Worm (Caenorhabditis elegans) whole organism, L4/young adult: ENCODE results near the gene syx-2.
"Not testable (repeated sequence)": the region's sequence is repeated elsewhere in the genome, so short reads cannot be mapped to it uniquely, and the experiment has no call there.

Experiments
- W03F9.2 ChIP-seq: fragments of 150-350 bp; optimal IDR thresholded peaks from 2 replicates; lab custom pipeline; 2014; ENCODE audit warnings: missing biosample characterization, missing genetic modification characterization
- dao-5 ChIP-seq: sonication (generic microtip); optimal IDR thresholded peaks from 2 replicates; lab custom pipeline; 2016; ENCODE audit warnings: missing genotype, missing genetic modification characterization, moderate library complexity, missing compliant biosample characterization
- him-1 ChIP-seq: sonication (generic microtip); optimal IDR thresholded peaks from 2 replicates; lab custom pipeline; 2016; ENCODE audit warnings: missing genotype, missing genetic modification reagents, missing genetic modification characterization, missing compliant biosample characterization

The syx-2 gene

DNA sequence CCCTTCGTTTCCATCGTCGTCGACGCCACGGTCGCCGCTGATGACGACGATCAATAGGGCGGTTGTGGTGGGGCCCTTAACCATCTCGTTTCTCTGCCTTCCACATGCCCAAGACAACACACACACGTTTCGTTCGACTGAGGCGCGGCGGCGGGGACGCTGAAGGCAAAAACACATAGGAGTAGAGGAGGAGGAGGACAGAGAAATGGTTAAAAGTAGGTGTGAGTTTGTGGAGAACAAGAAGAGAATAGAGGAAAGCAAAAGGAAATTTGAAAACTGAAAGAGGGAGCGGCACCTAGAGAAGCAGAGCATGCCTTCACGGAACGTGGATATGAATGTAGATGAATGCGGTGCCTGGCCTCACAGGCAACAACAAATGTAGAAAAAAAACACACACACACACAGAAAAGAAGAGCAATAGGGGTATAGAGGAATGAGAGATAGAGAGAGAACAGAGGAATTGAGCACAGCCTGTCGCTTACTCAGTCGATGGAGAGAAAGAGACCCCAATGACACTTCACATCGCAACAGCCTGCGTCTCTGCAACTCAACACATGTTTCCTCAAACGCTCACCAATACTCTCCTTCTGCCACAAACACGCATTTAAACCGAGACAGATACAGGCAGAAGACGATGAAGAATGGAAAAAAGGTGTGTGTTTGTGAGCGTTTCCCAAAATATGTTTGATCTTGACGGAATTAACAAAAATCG lies 9.5 kb downstream of the syx-2 start:
- TF ChIP-seq W03F9.2 (tag; lab: Kevin White, UChicago) (peak; percentile 57), him-1 (tag; lab: Kevin White, UChicago) (peak; percentile 86), dao-5 (tag; lab: Kevin White, UChicago) (no peak)

DNA sequence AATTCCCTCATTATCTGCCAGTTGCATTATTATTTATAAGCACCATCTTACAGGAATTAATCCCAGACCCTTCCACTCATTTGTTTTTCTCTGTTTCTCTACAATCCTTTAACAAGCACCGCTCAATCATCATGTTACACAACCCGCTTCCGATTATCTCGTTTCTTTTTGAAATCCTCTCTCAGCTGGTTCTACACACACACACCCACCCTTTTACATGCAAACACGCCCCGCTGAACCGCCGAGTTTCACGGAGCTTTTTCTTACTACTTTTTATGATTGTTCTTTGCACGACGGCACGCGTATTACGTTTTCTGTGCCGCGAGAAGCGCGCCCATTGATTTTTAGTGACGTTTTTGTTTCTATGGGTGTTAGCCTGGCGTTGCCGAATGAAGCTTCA lies 13.8 kb downstream of the syx-2 start:
- TF ChIP-seq W03F9.2 (tag; lab: Kevin White, UChicago) = no peak
- no peak for TF ChIP-seq dao-5 (tag; lab: Kevin White, UChicago)

DNA sequence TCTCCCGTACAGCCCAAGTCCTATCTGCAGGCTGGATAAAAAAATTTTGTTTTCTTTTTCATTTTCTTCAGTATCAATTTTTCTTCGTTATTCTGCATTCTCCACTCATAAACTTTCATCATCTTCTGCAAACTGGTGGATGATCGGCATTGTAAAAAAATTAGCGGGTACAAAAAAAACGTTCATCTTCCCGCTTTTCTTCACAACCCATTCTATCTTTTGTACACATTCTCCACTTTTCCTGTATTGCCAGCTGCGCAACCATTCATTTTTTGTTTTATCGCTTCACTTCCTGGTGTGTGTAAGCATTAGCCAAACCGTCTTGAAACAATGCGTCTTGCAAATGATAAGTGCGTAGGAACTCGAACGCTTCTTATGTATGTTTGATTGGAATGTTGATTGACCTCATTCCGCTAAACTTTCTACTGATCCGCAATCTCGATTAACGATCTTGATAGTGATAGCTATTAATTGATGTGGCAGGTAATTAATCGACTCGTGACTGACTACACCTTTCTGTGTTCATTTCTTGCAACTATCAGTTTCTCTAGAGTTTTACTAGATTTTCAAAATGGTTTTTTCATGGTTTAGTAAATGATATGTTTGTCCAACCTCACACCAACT lies 14.6 kb downstream of the syx-2 start:
- TF ChIP-seq W03F9.2 (tag; lab: Kevin White, UChicago) (no peak), him-1 (tag; lab: Kevin White, UChicago) (no peak), dao-5 (tag; lab: Kevin White, UChicago) (no peak)

DNA sequence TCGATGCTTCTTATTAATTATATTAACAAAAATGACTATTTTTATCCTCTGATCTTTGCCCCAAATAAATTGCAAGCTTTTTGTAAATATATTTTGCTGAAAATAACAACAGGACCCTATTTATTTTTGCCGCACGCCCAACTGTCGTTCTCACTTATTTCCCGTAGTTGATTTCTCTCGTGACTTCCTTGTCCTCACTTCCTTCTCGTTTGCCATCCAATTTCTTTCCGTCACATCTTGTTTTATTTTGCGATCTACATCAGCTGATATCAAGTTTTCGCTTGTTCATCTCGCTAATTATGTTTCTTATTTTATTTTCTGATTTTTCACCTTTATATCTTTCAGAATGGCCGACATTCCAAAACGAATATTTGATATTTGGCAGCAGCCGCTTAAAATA lies 15.4 kb downstream of the syx-2 start, which contains the start of gene F48F7.5:
TSS of gene F48F7.5 (plus strand) at position 340 of the 400 bp plus-strand sequence.
- no peak for TF ChIP-seq him-1 (tag; lab: Kevin White, UChicago)
- TF ChIP-seq W03F9.2 (tag; lab: Kevin White, UChicago) = no peak
- no peak for TF ChIP-seq dao-5 (tag; lab: Kevin White, UChicago)

DNA sequence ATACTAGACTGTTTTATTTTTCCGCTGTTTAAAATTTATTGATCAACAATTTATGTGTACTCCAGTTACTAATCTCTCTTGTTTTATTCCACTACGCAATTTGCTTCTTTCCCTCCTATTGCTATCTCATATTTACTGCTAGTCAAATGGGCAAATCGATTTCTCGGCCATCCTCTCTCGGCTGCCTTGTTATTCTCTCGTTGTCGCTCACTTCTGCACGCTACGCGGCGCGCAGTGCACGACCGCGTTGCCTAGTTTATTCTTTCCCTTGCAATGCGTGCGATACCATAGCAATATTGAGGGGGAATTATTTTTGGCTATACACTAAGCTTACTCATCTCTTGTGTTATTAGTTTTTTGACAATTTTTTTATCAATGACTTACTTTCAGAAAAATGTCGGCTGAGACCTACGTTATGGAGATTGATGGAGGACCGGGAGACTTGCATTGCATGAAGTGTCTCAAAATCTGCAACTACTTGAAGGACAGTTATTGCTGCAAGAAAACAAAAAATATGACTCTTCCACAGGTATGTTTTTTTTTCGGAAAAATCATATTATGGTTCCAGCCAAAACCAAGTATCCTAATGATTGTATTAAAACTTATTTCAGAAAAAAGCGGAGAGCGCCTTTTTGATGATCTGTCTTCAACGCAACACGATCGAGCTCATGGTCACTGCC lies 17.6 kb downstream of the syx-2 start, which contains the start of gene F48F7.6:
TSS of gene F48F7.6 (plus strand) at position 391 of the 680 bp plus-strand sequence.
- TF ChIP-seq dao-5 (tag; lab: Kevin White, UChicago) (no peak), him-1 (tag; lab: Kevin White, UChicago) (peak; percentile 53), W03F9.2 (tag; lab: Kevin White, UChicago) (no peak)

DNA sequence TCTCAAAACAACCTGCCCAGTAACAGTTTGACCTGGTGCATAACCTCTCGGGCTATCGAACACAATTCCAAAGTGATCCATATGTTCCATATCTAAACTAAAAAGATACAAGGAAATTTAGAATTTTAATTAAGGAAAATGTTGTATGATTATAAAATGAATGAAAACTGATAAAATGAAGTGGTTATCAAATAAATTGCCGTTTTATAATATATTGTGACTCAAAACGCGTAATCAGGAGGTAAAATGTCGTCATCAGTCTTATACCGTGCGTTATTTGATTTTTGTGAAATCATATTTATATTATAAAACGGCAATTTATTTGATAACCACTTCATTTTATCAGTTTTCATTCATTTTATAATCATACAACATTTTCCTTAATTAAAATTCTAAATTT lies 20.5 kb downstream of the syx-2 start, which contains the start of gene arrd-24:
TSS of gene arrd-24 (minus strand) at position 101 of the 400 bp plus-strand sequence.
- TF ChIP-seq dao-5, him-1, W03F9.2 (tag; lab: Kevin White, UChicago): not testable (repeated sequence)

DNA sequence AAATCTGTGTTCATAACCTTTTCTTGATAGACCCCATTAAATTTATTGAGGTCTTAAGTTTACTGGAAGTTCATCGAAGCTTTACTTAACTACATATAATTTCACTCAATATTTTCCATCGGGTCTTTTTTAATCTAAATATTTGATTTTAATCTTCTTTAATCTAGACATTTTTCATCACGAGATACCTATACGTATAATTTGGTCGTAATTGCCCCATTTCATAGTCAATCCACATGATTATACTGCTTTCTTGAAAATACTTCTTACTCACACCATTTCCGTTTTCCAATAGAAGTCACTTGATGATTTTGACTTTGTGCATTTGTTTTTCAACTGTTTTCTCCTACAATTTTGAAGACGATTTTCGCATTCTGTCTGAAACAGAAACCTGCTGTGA lies 26.4 kb downstream of the syx-2 start, which contains the start of gene irld-24:
TSS of gene irld-24 (plus strand) at position 301 of the 400 bp plus-strand sequence.
- no peak for TF ChIP-seq W03F9.2 (tag; lab: Kevin White, UChicago)
- TF ChIP-seq dao-5 (tag; lab: Kevin White, UChicago) = no peak
- no peak for TF ChIP-seq him-1 (tag; lab: Kevin White, UChicago)

DNA sequence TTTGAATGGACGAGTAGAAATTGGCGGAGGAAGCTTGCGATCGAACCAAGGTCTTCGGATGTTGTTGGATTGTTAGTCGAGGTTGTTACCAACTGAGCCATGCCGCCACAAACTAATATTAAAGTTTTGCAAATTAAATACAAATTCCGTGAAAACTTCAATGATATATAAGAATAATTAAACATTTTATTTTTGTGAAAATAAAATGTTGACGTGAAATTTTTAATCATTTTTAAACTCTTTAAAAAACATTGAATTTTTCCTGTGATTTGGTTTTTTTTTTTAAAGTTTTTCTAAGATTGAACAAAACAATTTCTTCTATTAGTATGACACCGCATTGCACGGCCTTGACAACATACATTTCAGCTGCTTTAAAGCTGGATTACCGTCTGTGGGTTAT lies 30.7 kb downstream of the syx-2 start, which contains the start of gene C31E10.11:
TSS of gene C31E10.11 (minus strand) at position 101 of the 400 bp plus-strand sequence.
- no peak for TF ChIP-seq dao-5 (tag; lab: Kevin White, UChicago)
- TF ChIP-seq W03F9.2 (tag; lab: Kevin White, UChicago) = no peak
- no peak for TF ChIP-seq him-1 (tag; lab: Kevin White, UChicago)

DNA sequence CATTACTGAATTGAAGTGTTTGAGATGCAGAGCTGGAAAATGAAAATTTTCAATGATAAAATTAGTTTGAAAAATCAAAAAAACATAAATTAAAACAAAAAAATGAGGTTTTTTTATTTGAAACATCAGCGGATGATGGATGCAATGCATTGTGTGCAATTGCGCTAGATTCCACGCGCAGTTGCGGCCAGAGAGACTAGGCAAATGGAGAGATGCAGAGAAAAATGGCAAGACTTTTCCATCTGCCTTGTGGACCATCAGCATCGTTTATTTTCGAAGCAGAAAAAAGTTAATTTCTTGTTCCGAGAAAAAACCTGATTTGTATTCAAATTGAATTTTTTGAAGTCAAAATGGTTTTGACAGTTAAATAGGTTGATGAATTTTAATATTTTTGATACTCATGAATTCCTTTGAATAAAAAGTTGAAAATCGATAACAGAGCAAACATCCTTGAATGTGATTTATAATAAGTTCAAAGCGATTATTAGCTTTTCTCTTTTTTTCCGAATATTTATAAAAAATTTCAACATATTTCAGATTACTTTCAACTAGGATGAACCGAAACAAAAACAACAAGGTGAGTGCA lies 35.9 kb downstream of the syx-2 start, which contains the start of the genes C31E10.5 and C31E10.6:
TSS of gene C31E10.5 (minus strand) at position 32 of the 586 bp plus-strand sequence.
TSS of gene C31E10.6 (plus strand) at position 536 of the 586 bp plus-strand sequence.
- TF ChIP-seq dao-5 (tag; lab: Kevin White, UChicago) (no peak), him-1 (tag; lab: Kevin White, UChicago) (no peak), W03F9.2 (tag; lab: Kevin White, UChicago) (no peak)

DNA sequence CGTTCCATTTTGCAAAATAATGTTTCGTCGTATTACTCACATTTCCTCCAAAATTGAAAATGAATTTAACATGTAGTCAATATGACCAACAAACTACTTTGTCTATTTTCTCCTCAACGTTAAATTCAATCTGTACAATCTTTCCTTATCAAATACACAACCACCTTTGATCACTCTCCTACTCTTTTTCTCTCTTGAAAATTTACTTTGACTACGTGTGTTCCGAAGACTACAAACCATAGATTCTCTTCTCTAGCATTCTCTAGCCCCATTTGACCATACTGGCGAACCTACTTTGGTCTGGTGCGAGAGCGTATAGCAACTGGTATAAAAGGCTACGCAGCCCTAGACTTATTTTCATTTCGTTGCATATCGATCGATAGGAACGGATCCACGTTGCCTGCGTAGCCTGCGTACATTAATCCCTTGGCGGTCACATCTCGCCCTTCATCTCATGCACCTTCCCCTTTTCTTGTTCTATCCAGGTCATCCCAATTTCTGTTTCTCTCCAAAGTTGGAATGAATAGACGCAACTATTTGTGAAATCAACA lies 40.3 kb downstream of the syx-2 start:
- TF ChIP-seq him-1 (tag; lab: Kevin White, UChicago) (no peak), W03F9.2 (tag; lab: Kevin White, UChicago) (no peak), dao-5 (tag; lab: Kevin White, UChicago) (no peak)

DNA sequence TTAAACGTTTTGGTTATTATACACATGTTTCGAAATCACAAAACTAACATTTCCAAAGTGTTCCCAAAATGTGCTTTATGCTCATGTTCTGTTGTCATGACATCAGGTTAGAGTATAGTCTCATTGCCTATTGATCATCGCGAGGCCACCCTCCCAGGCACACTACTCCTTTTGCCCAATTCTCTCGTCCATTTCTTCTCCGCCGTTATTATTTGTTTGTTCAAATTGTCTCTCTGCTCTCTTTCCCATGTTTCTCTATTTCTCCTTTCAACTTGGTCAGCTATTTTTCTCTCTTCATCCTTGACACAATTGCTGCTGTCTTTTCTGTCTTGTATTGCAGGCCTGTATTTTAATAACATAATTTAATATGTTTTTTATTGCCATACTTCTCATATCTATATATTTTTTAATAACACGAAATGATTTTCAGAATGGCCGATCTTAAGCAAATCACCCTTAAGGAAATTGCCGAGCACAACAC lies 41.6 kb downstream of the syx-2 start, which contains the start of gene cytb-5.1:
TSS of gene cytb-5.1 (plus strand) at position 431 of the 481 bp plus-strand sequence.
- TF ChIP-seq dao-5 (tag; lab: Kevin White, UChicago) = no peak
- no peak for TF ChIP-seq him-1 (tag; lab: Kevin White, UChicago)
- no peak for TF ChIP-seq W03F9.2 (tag; lab: Kevin White, UChicago)

DNA sequence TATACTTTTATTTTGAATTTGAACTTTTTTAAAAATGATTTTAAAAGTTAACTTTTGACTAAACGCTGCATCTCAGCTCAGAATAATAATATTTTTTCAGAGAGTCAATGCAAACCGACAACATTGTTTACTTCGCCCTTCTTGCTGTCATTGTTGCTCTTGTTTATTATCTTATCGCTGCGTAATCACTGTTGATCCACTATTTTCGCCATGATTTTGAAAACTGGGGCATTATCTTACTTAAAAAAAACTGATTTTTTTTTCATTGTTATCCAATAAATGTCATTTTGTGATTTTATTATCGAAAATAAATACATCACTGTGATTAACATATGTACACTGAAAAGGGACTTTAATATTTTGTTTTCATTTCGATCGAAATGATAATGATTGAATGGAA lies 42.8 kb downstream of the syx-2 start:
- TF ChIP-seq him-1 (tag; lab: Kevin White, UChicago) (no peak), dao-5 (tag; lab: Kevin White, UChicago) (no peak), W03F9.2 (tag; lab: Kevin White, UChicago) (no peak)
